Fruit fly (Drosophila melanogaster) whole organism, pupa: ENCODE data around the gene mgl.

Experiments used
- CG10348 ChIP-seq: fragments of 200-800 bp; sonication (Bioruptor generic); IDR thresholded peaks from 2 replicates; pipeline ENCODE4 v1.3.6; 2022; ENCODE audit warnings: missing biosample characterization, missing genetic modification characterization
- CG13204 ChIP-seq: fragments of 200-800 bp; sonication (Bioruptor generic); optimal IDR thresholded peaks from 2 replicates; lab custom pipeline; 2018; ENCODE audit warnings: missing biosample characterization, mild to moderate bottlenecking, missing genetic modification characterization, moderate library complexity
- CG17806 ChIP-seq: fragments of 200-800 bp; sonication (Bioruptor generic); optimal IDR thresholded peaks from 2 replicates; lab custom pipeline; 2018; ENCODE audit warnings: missing biosample characterization, mild to moderate bottlenecking, missing genetic modification characterization, moderate library complexity
- CG32121 ChIP-seq: fragments of 200-800 bp; sonication (Bioruptor generic); IDR thresholded peaks from 2 replicates; pipeline ENCODE4 v1.3.6; 2022; ENCODE audit warnings: missing biosample characterization, missing genetic modification characterization
- CG8301 ChIP-seq: fragments of 200-800 bp; sonication (Bioruptor generic); optimal IDR thresholded peaks from 2 replicates; lab custom pipeline; 2018; ENCODE audit warnings: missing biosample characterization, mild to moderate bottlenecking, missing genetic modification characterization
- CG9948 ChIP-seq: fragments of 200-800 bp; sonication (Bioruptor generic); optimal IDR thresholded peaks from 2 replicates; lab custom pipeline; 2018; ENCODE audit warnings: missing biosample characterization, mild to moderate bottlenecking, missing genetic modification characterization, moderate library complexity
- Pif1A ChIP-seq: fragments of 200-800 bp; sonication (Bioruptor generic); optimal IDR thresholded peaks from 3 replicates; lab custom pipeline; 2016; ENCODE audit warnings: missing biosample characterization, missing genetic modification characterization

- TF ChIP-seq CG17806 (tag; lab: Kevin White, UChicago) = peak; percentile 94
- TF ChIP-seq CG9948 (tag; lab: Kevin White, UChicago) = peak; percentile 97
- peak; percentile 90 for TF ChIP-seq CG32121 (GFP tag; lab: Robert Waterston, UW)
- peak; percentile 80 for TF ChIP-seq CG10348 (GFP tag; lab: Robert Waterston, UW)
- TF ChIP-seq CG8301 = peak; percentile 97
- TF ChIP-seq Pif1A (GFP tag; lab: Kevin White, UChicago) = peak; percentile 97
- peak; percentile 60 for TF ChIP-seq CG13204 (GFP tag; lab: Kevin White, UChicago)
These were observed at the start of gene mgl for dm6 chrX:9499994-9500804.
